Worm (Caenorhabditis elegans) whole organism, L4 larva: ENCODE results near the gene Y57G11C.43.

Source experiments
- F10B5.3 ChIP-seq: sonication (generic microtip); optimal IDR thresholded peaks from 2 replicates; lab custom pipeline; 2016; ENCODE audit warnings: mild to moderate bottlenecking, missing genetic modification characterization, missing compliant biosample characterization
- F44E2.7 ChIP-seq: fragments of 200-800 bp; sonication (Bioruptor generic); IDR thresholded peaks from 2 replicates; pipeline ENCODE4 v2.1.2; 2022; ENCODE audit warnings: missing genetic modification characterization, missing compliant biosample characterization
- T26A8.4 ChIP-seq: fragments of 200-800 bp; sonication (Bioruptor generic); IDR thresholded peaks from 2 replicates; pipeline ENCODE4 v1.3.6; 2022; ENCODE audit warnings: missing genetic modification characterization, missing compliant biosample characterization
- Y48G9A.11 ChIP-seq: fragments of 200-800 bp; sonication (Bioruptor generic); IDR thresholded peaks from 2 replicates; pipeline ENCODE4 v1.3.6; 2022; ENCODE audit warnings: missing genetic modification reagents, missing genetic modification characterization, missing compliant biosample characterization
- Y5F2A.4 ChIP-seq: fragments of 200-800 bp; sonication (Bioruptor generic); optimal IDR thresholded peaks from 2 replicates; lab custom pipeline; 2018; ENCODE audit warnings: mild to moderate bottlenecking, missing genetic modification characterization, missing compliant biosample characterization
- Y75B8A.6 ChIP-seq: fragments of 200-800 bp; sonication (Bioruptor generic); IDR thresholded peaks from 2 replicates; pipeline ENCODE4 v1.3.6; 2022; ENCODE audit warnings: missing genetic modification reagents, missing genetic modification characterization, missing compliant biosample characterization
- ZK337.2 ChIP-seq: fragments of 200-800 bp; sonication (Bioruptor generic); IDR thresholded peaks from 2 replicates; pipeline ENCODE4 v1.3.6; 2022; ENCODE audit warnings: missing genetic modification reagents, missing genetic modification characterization, missing compliant biosample characterization
- ZK546.5 ChIP-seq, 2 experiments: sonication (generic microtip); optimal IDR thresholded peaks; 2 replicates each; lab custom pipeline; 2017; ENCODE audit warnings: missing biosample characterization in 2 of 2, missing genetic modification characterization in 2 of 2
- ama-1 ChIP-seq: fragments of 150-350 bp; optimal IDR thresholded peaks from 2 replicates; lab custom pipeline; 2014; ENCODE audit warnings: inconsistent platforms, mixed read lengths
- attf-4 ChIP-seq: sonication (generic microtip); optimal IDR thresholded peaks from 3 replicates; lab custom pipeline; 2017; ENCODE audit warnings: missing biosample characterization, missing genetic modification characterization
- ceh-32 ChIP-seq: sonication (generic microtip); optimal IDR thresholded peaks from 2 replicates; lab custom pipeline; 2016; ENCODE audit warnings: mild to moderate bottlenecking, missing genetic modification characterization, missing compliant biosample characterization; ENCODE audit not compliant: poor library complexity
- ceh-44 ChIP-seq: fragments of 200-800 bp; sonication (Bioruptor generic); IDR thresholded peaks from 2 replicates; pipeline ENCODE4 v1.3.6; 2022; ENCODE audit warnings: missing genetic modification reagents, missing genetic modification characterization, missing compliant biosample characterization
- ces-1 ChIP-seq: fragments of 150-350 bp; sonication (generic microtip); optimal IDR thresholded peaks from 4 replicates; lab custom pipeline; 2014; ENCODE audit warnings: missing biosample characterization, missing genetic modification reagents, missing genetic modification characterization
- ctbp-1 ChIP-seq: fragments of 200-800 bp; sonication (Bioruptor generic); IDR thresholded peaks from 2 replicates; pipeline ENCODE4 v1.3.6; 2022; ENCODE audit warnings: missing genetic modification reagents, missing genetic modification characterization, missing compliant biosample characterization
- daf-12 ChIP-seq: fragments of 150-350 bp; optimal IDR thresholded peaks from 2 replicates; lab custom pipeline; 2014; ENCODE audit warnings: missing biosample characterization, missing genetic modification reagents, missing genetic modification characterization
- daf-8 ChIP-seq: fragments of 200-800 bp; sonication (Bioruptor generic); IDR thresholded peaks from 2 replicates; pipeline ENCODE4 v1.3.6; 2022; ENCODE audit warnings: missing genetic modification characterization, missing compliant biosample characterization
- dmd-6 ChIP-seq: fragments of 200-800 bp; sonication (Bioruptor generic); IDR thresholded peaks from 2 replicates; pipeline ENCODE4 v1.3.6; 2022; ENCODE audit warnings: missing genetic modification reagents, missing genetic modification characterization, missing compliant biosample characterization
- dpl-1 ChIP-seq: fragments of 150-350 bp; optimal IDR thresholded peaks from 2 replicates; lab custom pipeline; 2014; ENCODE audit warnings: missing biosample characterization, missing genetic modification reagents, missing genetic modification characterization
- duxl-1 ChIP-seq: sonication (generic microtip); optimal IDR thresholded peaks from 2 replicates; lab custom pipeline; 2016; ENCODE audit warnings: mild to moderate bottlenecking, missing genetic modification characterization, moderate library complexity, missing compliant biosample characterization; ENCODE audit not compliant: poor library complexity
- egl-27 ChIP-seq: sonication (generic microtip); optimal IDR thresholded peaks from 3 replicates; lab custom pipeline; 2017; ENCODE audit warnings: missing biosample characterization, missing genetic modification reagents, missing genetic modification characterization
- fos-1 ChIP-seq: fragments of 150-350 bp; optimal IDR thresholded peaks from 2 replicates; lab custom pipeline; 2014; ENCODE audit warnings: missing biosample characterization, missing genetic modification characterization
- hlh-30 ChIP-seq: sonication (generic microtip); optimal IDR thresholded peaks from 2 replicates; lab custom pipeline; 2017; ENCODE audit warnings: antibody characterized with exemption, mild to moderate bottlenecking, missing genetic modification characterization, missing compliant biosample characterization; ENCODE audit not compliant: insufficient read depth
- hmg-1.1 ChIP-seq: fragments of 200-800 bp; sonication (Bioruptor generic); IDR thresholded peaks from 2 replicates; pipeline ENCODE4 v1.3.6; 2022; ENCODE audit warnings: missing genetic modification reagents, missing genetic modification characterization, missing compliant biosample characterization
- lin-38 ChIP-seq: fragments of 200-800 bp; sonication (Bioruptor generic); IDR thresholded peaks from 2 replicates; pipeline ENCODE4 v1.3.6; 2022; ENCODE audit warnings: missing genetic modification reagents, missing genetic modification characterization, missing compliant biosample characterization
- lin-39 ChIP-seq: fragments of 150-350 bp; optimal IDR thresholded peaks from 2 replicates; lab custom pipeline; 2014; ENCODE audit warnings: missing biosample characterization, missing genetic modification reagents, missing genetic modification characterization
- lir-3 ChIP-seq: sonication (generic microtip); optimal IDR thresholded peaks from 2 replicates; lab custom pipeline; 2016; ENCODE audit warnings: mild to moderate bottlenecking, missing genetic modification characterization, missing compliant biosample characterization
- madf-5 ChIP-seq, 2 experiments: fragments of 200-800 bp; sonication (Bioruptor generic); IDR thresholded peaks; 2 replicates each; pipeline ENCODE4 v1.3.6; 2022; ENCODE audit warnings: missing compliant biosample characterization in 2 of 2, missing genetic modification characterization in 2 of 2
- mep-1 ChIP-seq: fragments of 150-350 bp; sonication (generic microtip); optimal IDR thresholded peaks from 3 replicates; lab custom pipeline; 2014; ENCODE audit warnings: missing biosample characterization, missing genetic modification characterization
- mxl-2 ChIP-seq: fragments of 200-800 bp; sonication (Bioruptor generic); conservative IDR thresholded peaks from 2 replicates; pipeline ENCODE4 v1.3.6; 2022; ENCODE audit warnings: missing genetic modification reagents, missing genetic modification characterization, missing compliant biosample characterization
- mxl-3 ChIP-seq: fragments of 200-800 bp; sonication (Bioruptor generic); optimal IDR thresholded peaks from 2 replicates; lab custom pipeline; 2018; ENCODE audit warnings: mild to moderate bottlenecking, missing genetic modification characterization, missing compliant biosample characterization
- nhr-11 ChIP-seq: fragments of 150-350 bp; optimal IDR thresholded peaks from 2 replicates; lab custom pipeline; 2014; ENCODE audit warnings: missing biosample characterization, missing genetic modification characterization
- nhr-111 ChIP-seq: fragments of 200-800 bp; sonication (Bioruptor generic); optimal IDR thresholded peaks from 2 replicates; lab custom pipeline; 2018; ENCODE audit warnings: mild to moderate bottlenecking, missing genetic modification characterization, missing compliant biosample characterization
- nhr-25 ChIP-seq: sonication (generic microtip); optimal IDR thresholded peaks from 2 replicates; lab custom pipeline; 2017; ENCODE audit warnings: missing genetic modification characterization, mild to moderate bottlenecking, missing compliant biosample characterization, antibody characterized with exemption, moderate library complexity, borderline replicate concordance; ENCODE audit not compliant: insufficient read depth
- nhr-41 ChIP-seq: fragments of 200-800 bp; sonication (Bioruptor generic); IDR thresholded peaks from 2 replicates; pipeline ENCODE4 v1.3.6; 2022; ENCODE audit warnings: missing genetic modification reagents, missing genetic modification characterization, missing compliant biosample characterization
- nhr-77 ChIP-seq: fragments of 150-350 bp; optimal IDR thresholded peaks from 2 replicates; lab custom pipeline; 2014; ENCODE audit warnings: missing biosample characterization, missing genetic modification characterization
- php-3 ChIP-seq: fragments of 200-800 bp; sonication (Bioruptor generic); IDR thresholded peaks from 2 replicates; pipeline ENCODE4 v1.3.6; 2022; ENCODE audit warnings: missing genetic modification reagents, missing genetic modification characterization, missing compliant biosample characterization
- saeg-2 ChIP-seq: fragments of 200-800 bp; sonication (Bioruptor generic); IDR thresholded peaks from 2 replicates; pipeline ENCODE4 v1.3.6; 2022; ENCODE audit warnings: missing genetic modification reagents, missing genetic modification characterization, missing compliant biosample characterization
- sdz-12 ChIP-seq: fragments of 200-800 bp; sonication (Bioruptor generic); optimal IDR thresholded peaks from 2 replicates; lab custom pipeline; 2018; ENCODE audit warnings: mild to moderate bottlenecking, missing genetic modification characterization, missing compliant biosample characterization
- set-16 ChIP-seq: fragments of 200-800 bp; sonication (Bioruptor generic); IDR thresholded peaks from 2 replicates; pipeline ENCODE4 v1.3.6; 2022; ENCODE audit warnings: missing genetic modification reagents, missing genetic modification characterization, missing compliant biosample characterization
- snpc-1.2 ChIP-seq: fragments of 200-800 bp; sonication (Bioruptor generic); IDR thresholded peaks from 2 replicates; pipeline ENCODE4 v1.3.6; 2022; ENCODE audit warnings: missing genetic modification reagents, missing genetic modification characterization, missing compliant biosample characterization
- tag-97 ChIP-seq: fragments of 200-800 bp; sonication (Bioruptor generic); IDR thresholded peaks from 2 replicates; pipeline ENCODE4 v1.3.6; 2022; ENCODE audit warnings: missing genetic modification characterization, missing compliant biosample characterization
- tra-1 ChIP-seq: fragments of 200-800 bp; sonication (Bioruptor generic); IDR thresholded peaks from 2 replicates; pipeline ENCODE4 v1.3.6; 2022; ENCODE audit warnings: missing genetic modification reagents, missing genetic modification characterization, missing compliant biosample characterization
- unc-130 ChIP-seq: sonication (generic microtip); optimal IDR thresholded peaks from 2 replicates; lab custom pipeline; 2016; ENCODE audit warnings: missing genetic modification reagents, missing genetic modification characterization, missing compliant biosample characterization
- unc-39 ChIP-seq: sonication (generic microtip); optimal IDR thresholded peaks from 2 replicates; lab custom pipeline; 2017; ENCODE audit warnings: missing biosample characterization, missing genetic modification characterization
- unc-62 ChIP-seq, 3 experiments: fragments of 150-350 bp in 1 of 3; sonication (generic microtip); optimal IDR thresholded peaks in 2 of 3; peaks in 1 of 3; 1 replicate in 1 of 3; 2 replicates in 2 of 3; lab custom pipeline; 2014 to 2017; ENCODE audit warnings: missing biosample characterization in 3 of 3, missing genetic modification characterization in 3 of 3, missing genetic modification reagents in 3 of 3, missing genotype in 1 of 3
- zag-1 ChIP-seq: fragments of 150-350 bp; optimal IDR thresholded peaks from 2 replicates; lab custom pipeline; 2014; ENCODE audit warnings: missing biosample characterization, missing genetic modification characterization
- zfp-2 ChIP-seq: sonication (generic microtip); optimal IDR thresholded peaks from 2 replicates; lab custom pipeline; 2016; ENCODE audit warnings: mild to moderate bottlenecking, missing genetic modification characterization, missing compliant biosample characterization
- zfp-3 ChIP-seq: fragments of 200-800 bp; sonication (Bioruptor generic); conservative IDR thresholded peaks from 2 replicates; pipeline ENCODE4 v1.3.6; 2022; ENCODE audit warnings: missing genetic modification reagents, missing genetic modification characterization, missing compliant biosample characterization
- zip-2 ChIP-seq: fragments of 150-350 bp; optimal IDR thresholded peaks from 2 replicates; lab custom pipeline; 2014; ENCODE audit warnings: missing biosample characterization, missing genetic modification characterization

Y57G11C.43 gene

DNA sequence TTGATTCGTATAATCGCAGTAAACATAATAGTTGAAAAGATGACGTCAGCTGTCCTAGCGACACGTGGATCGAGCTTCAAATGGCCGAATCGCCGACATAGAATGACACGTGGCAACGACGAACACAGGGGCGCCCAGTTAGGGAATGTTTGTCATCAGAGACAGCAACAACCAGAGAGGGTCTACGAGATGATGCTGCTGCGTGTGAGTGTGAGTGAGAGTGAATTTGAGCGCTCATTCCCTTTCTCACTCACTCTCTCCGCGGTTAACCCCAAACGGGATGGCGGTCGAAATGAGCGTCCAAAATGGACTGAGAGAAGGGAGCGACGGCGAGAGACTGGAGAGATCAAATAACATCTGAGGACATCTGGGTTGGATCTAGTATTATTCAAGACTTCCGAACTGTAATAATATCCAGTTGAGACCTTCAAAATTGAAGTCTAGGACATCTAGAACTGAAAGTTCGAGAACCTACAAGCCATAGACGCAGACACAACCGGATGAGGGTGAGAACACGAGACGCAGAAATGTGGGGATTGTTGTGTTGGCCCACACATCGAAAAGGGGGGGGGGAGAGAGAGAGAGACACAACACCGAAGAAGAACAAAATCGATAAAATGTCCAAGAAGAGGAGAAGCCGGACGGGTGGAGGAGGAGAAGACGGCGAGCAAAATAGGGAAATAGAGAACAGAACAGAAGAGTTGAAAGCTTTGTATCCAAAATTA is 24.8 kb downstream of the Y57G11C.43 start (continued):
- no peak for TF ChIP-seq ces-1
- TF ChIP-seq zag-1 (tag; lab: Kevin White, UChicago), result no peak
- no peak for TF ChIP-seq daf-8 (GFP tag; lab: Robert Waterston, UW)
- TF ChIP-seq lin-38, result peak; percentile 40; the same call in 1 of the 2 replicates
- no peak for TF ChIP-seq Y48G9A.11 (GFP tag; lab: Robert Waterston, UW)
- TF ChIP-seq Y75B8A.6 (GFP tag; lab: Robert Waterston, UW), result no peak
- peak; percentile 22 for TF ChIP-seq nhr-11 (tag; lab: Kevin White, UChicago)
- TF ChIP-seq hmg-1.1 (GFP tag; lab: Robert Waterston, UW), result peak; percentile 62; the same call in 1 of the 2 replicates
- peak; percentile 42 for TF ChIP-seq dpl-1 (GFP tag; lab: Kevin White, UChicago)
- peak; percentile 89 for TF ChIP-seq mep-1
- TF ChIP-seq ZK337.2 (GFP tag; lab: Robert Waterston, UW), result no peak
- TF ChIP-seq Y5F2A.4 (GFP tag; lab: Kevin White, UChicago), result no peak
- TF ChIP-seq nhr-25 (tag; lab: Kevin White, UChicago), result peak; percentile 82
- no peak for TF ChIP-seq snpc-1.2
- TF ChIP-seq set-16 (GFP tag; lab: Robert Waterston, UW), result peak; percentile 46
- TF ChIP-seq ZK546.5 (tag; optimal IDR thresholded peaks at IDR 0.05; lab: Kevin White, UChicago), result no peak
- TF ChIP-seq hlh-30, result peak; percentile 94
- TF ChIP-seq egl-27 (tag; lab: Kevin White, UChicago), result no peak
- TF ChIP-seq lir-3 (tag; lab: Kevin White, UChicago), result no peak
- no peak for TF ChIP-seq fos-1 (tag; lab: Kevin White, UChicago)
- no peak for TF ChIP-seq lin-39 (tag; lab: Kevin White, UChicago)
- no peak for TF ChIP-seq zip-2 (tag; lab: Kevin White, UChicago)
- TF ChIP-seq daf-12 (tag; lab: Kevin White, UChicago), result no peak
- no peak for TF ChIP-seq F44E2.7 (GFP tag; lab: Robert Waterston, UW)
- peak; percentile 71 for TF ChIP-seq ama-1 (lab: Kevin White, UChicago)
- no peak for TF ChIP-seq zfp-3 (GFP tag; lab: Robert Waterston, UW)
- TF ChIP-seq mxl-2 (GFP tag; lab: Robert Waterston, UW), result no peak
- no peak for TF ChIP-seq sdz-12 (GFP tag; lab: Kevin White, UChicago)
- TF ChIP-seq unc-62 (GFP tag; optimal IDR thresholded peaks at IDR 0.05 in 1 of 2; lab: Kevin White, UChicago), result peak in 1 of 2 experiments; percentile 69
- no peak for TF ChIP-seq unc-62 (tag; optimal IDR thresholded peaks at IDR 0.05; lab: Kevin White, UChicago)
- TF ChIP-seq tra-1 (GFP tag; lab: Robert Waterston, UW), result no peak
- TF ChIP-seq ceh-44 (GFP tag; lab: Robert Waterston, UW), result no peak
- TF ChIP-seq unc-130 (GFP tag; lab: Kevin White, UChicago), result no peak
- 0 out of 2 replicates have a peak, but pooled peaks have one; percentile 7 for TF ChIP-seq T26A8.4 (GFP tag; lab: Robert Waterston, UW)
- TF ChIP-seq nhr-41 (GFP tag; lab: Robert Waterston, UW), result no peak
- TF ChIP-seq madf-5 (GFP tag; IDR thresholded peaks at IDR 0.05; lab: Robert Waterston, UW), result no peak
- peak; percentile 93 for TF ChIP-seq mxl-3
- no peak for TF ChIP-seq ceh-32
- TF ChIP-seq nhr-111 (GFP tag; lab: Kevin White, UChicago), result no peak
- no peak for TF ChIP-seq tag-97 (GFP tag; lab: Robert Waterston, UW)
- peak; percentile 46 for TF ChIP-seq dmd-6 (GFP tag; lab: Robert Waterston, UW)
- TF ChIP-seq F10B5.3 (tag; lab: Kevin White, UChicago), result no peak
- no peak for TF ChIP-seq zfp-2 (tag; lab: Kevin White, UChicago)
- peak; percentile 18 for TF ChIP-seq duxl-1
- TF ChIP-seq saeg-2 (GFP tag; lab: Robert Waterston, UW), result 0 out of 2 replicates have a peak, but pooled peaks have one; percentile 5
- 0 out of 2 replicates have a peak, but pooled peaks have one; percentile 46 for TF ChIP-seq ctbp-1 (GFP tag; lab: Robert Waterston, UW)
- no peak for TF ChIP-seq attf-4
- peak; percentile 69 for TF ChIP-seq nhr-77 (tag; lab: Kevin White, UChicago)
- TF ChIP-seq php-3, result no peak
- TF ChIP-seq unc-39 (tag; lab: Kevin White, UChicago), result no peak
